Fruit fly (Drosophila melanogaster) whole organism, embryonic: ENCODE data around the gene CG9391.

Experiments used
- Atf6 ChIP-seq: fragments of 200-800 bp; sonication (Bioruptor generic); IDR thresholded peaks from 2 replicates; pipeline ENCODE4 v1.3.6; 2022; ENCODE audit warnings: missing biosample characterization, missing genetic modification characterization
- CG11695 ChIP-seq: fragments of 200-800 bp; sonication (Bioruptor generic); IDR thresholded peaks from 3 replicates; pipeline ENCODE4 v1.3.6; 2022; ENCODE audit warnings: missing biosample characterization, missing genetic modification characterization
- CG12071 ChIP-seq: fragments of 200-800 bp; sonication (Bioruptor generic); optimal IDR thresholded peaks from 3 replicates; lab custom pipeline; 2018; ENCODE audit warnings: missing biosample characterization, mild to moderate bottlenecking, missing genetic modification characterization
- CG12744 ChIP-seq: fragments of 200-800 bp; sonication (Bioruptor generic); optimal IDR thresholded peaks from 2 replicates; lab custom pipeline; 2016; ENCODE audit warnings: missing biosample characterization, missing genetic modification characterization
- CG15269 ChIP-seq: fragments of 200-800 bp; sonication (Bioruptor generic); optimal IDR thresholded peaks from 2 replicates; lab custom pipeline; 2018; ENCODE audit warnings: missing biosample characterization, mild to moderate bottlenecking, missing genetic modification characterization, moderate library complexity
- CG1832 ChIP-seq: fragments of 200-800 bp; sonication (Bioruptor generic); optimal IDR thresholded peaks from 2 replicates; lab custom pipeline; 2017; ENCODE audit warnings: missing biosample characterization, mild to moderate bottlenecking, missing genetic modification characterization, inconsistent platforms
- CG31388 ChIP-seq: fragments of 200-800 bp; sonication (Bioruptor generic); optimal IDR thresholded peaks from 2 replicates; lab custom pipeline; 2016; ENCODE audit warnings: missing biosample characterization, missing genetic modification characterization
- CG32532 ChIP-seq: fragments of 200-800 bp; sonication (Bioruptor generic); IDR thresholded peaks from 2 replicates; pipeline ENCODE4 v1.3.6; 2022; ENCODE audit warnings: missing biosample characterization, missing genetic modification characterization
- CG34376 ChIP-seq: fragments of 200-800 bp; sonication (Bioruptor generic); optimal IDR thresholded peaks from 2 replicates; lab custom pipeline; 2018; ENCODE audit warnings: missing biosample characterization, mild to moderate bottlenecking, missing genetic modification characterization
- CG6854 ChIP-seq: fragments of 200-800 bp; sonication (Bioruptor generic); optimal IDR thresholded peaks from 3 replicates; lab custom pipeline; 2017; ENCODE audit warnings: missing biosample characterization, mild to moderate bottlenecking, missing genetic modification characterization
- CG7839 ChIP-seq: fragments of 200-800 bp; sonication (Bioruptor generic); optimal IDR thresholded peaks from 3 replicates; lab custom pipeline; 2018; ENCODE audit warnings: missing biosample characterization, mild to moderate bottlenecking, missing genetic modification characterization, moderate library complexity
- CG9727 ChIP-seq: fragments of 200-800 bp; sonication (Bioruptor generic); optimal IDR thresholded peaks from 3 replicates; lab custom pipeline; 2017; ENCODE audit warnings: missing biosample characterization, mild to moderate bottlenecking, missing genetic modification characterization
- CG9932 ChIP-seq: fragments of 200-800 bp; sonication (Bioruptor generic); IDR thresholded peaks from 2 replicates; pipeline ENCODE4 v1.3.6; 2022; ENCODE audit warnings: missing biosample characterization, missing genetic modification characterization
- Dbx ChIP-seq: fragments of 200-800 bp; sonication (Bioruptor generic); IDR thresholded peaks from 3 replicates; pipeline ENCODE4 v1.3.6; 2022; ENCODE audit warnings: missing biosample characterization, missing genetic modification characterization
- Drgx ChIP-seq: fragments of 200-800 bp; sonication (Bioruptor generic); IDR thresholded peaks from 2 replicates; pipeline ENCODE4 v1.3.6; 2022; ENCODE audit warnings: missing biosample characterization, missing genetic modification characterization
- ERR ChIP-seq: fragments of 200-800 bp; sonication (Bioruptor generic); optimal IDR thresholded peaks from 2 replicates; lab custom pipeline; 2016; ENCODE audit warnings: missing biosample characterization, missing genetic modification characterization
- Fer3 ChIP-seq: fragments of 200-800 bp; sonication (Bioruptor generic); optimal IDR thresholded peaks from 2 replicates; lab custom pipeline; 2018; ENCODE audit warnings: missing biosample characterization, mild to moderate bottlenecking, missing genetic modification characterization, moderate library complexity
- Hmx ChIP-seq: fragments of 200-800 bp; sonication (Bioruptor generic); optimal IDR thresholded peaks from 2 replicates; lab custom pipeline; 2016; ENCODE audit warnings: missing biosample characterization, missing genetic modification characterization
- Hr39 ChIP-seq: fragments of >200 bp; optimal IDR thresholded peaks from 2 replicates; lab custom pipeline; 2017
- MTF-1 ChIP-seq: fragments of 200-800 bp; sonication (Bioruptor generic); optimal IDR thresholded peaks from 2 replicates; lab custom pipeline; 2018; ENCODE audit warnings: missing biosample characterization, mild to moderate bottlenecking, missing genetic modification characterization, borderline replicate concordance
- Med ChIP-seq: fragments of 200-800 bp; sonication (Bioruptor generic); peaks from one replicate; lab custom pipeline; 2016; ENCODE audit warnings: missing biosample characterization, missing genetic modification characterization, mild to moderate bottlenecking, inconsistent platforms, moderate library complexity
- PHDP ChIP-seq: fragments of 200-800 bp; sonication (Bioruptor generic); optimal IDR thresholded peaks from 3 replicates; lab custom pipeline; 2018; ENCODE audit warnings: missing biosample characterization, mild to moderate bottlenecking, missing genetic modification characterization, moderate library complexity
- Scr ChIP-seq: fragments of 200-800 bp; sonication (Bioruptor generic); IDR thresholded peaks from 2 replicates; pipeline ENCODE4 v1.3.6; 2022; ENCODE audit warnings: missing biosample characterization, missing genetic modification characterization; ENCODE audit not compliant: partially characterized antibody
- Side ChIP-seq: fragments of 200-800 bp; sonication (Bioruptor generic); optimal IDR thresholded peaks from 2 replicates; lab custom pipeline; 2016; ENCODE audit warnings: missing biosample characterization, missing genetic modification characterization
- Stat92E ChIP-seq, 3 experiments: fragments of >200 bp in 2 of 3; fragments of 200-800 bp in 1 of 3; sonication (Bioruptor generic) in 1 of 3; optimal IDR thresholded peaks; 2 replicates each; lab custom pipeline; 2017 to 2019; ENCODE audit warnings: missing biosample characterization in 3 of 3, missing genetic modification characterization in 3 of 3, mild to moderate bottlenecking in 1 of 3, moderate library complexity in 1 of 3
- Taf1 ChIP-seq: fragments of 200-800 bp; sonication (Bioruptor generic); IDR thresholded peaks from 2 replicates; pipeline ENCODE4 v1.3.6; 2022; ENCODE audit warnings: missing biosample characterization, missing genetic modification characterization
- Trl ChIP-seq, 3 experiments: fragments of >200 bp in 2 of 3; fragments of 200-800 bp in 1 of 3; sonication (Bioruptor generic) in 1 of 3; optimal IDR thresholded peaks; 2 replicates in 1 of 3; 3 replicates in 2 of 3; lab custom pipeline; 2016 to 2017; ENCODE audit warnings: missing biosample characterization in 1 of 3, missing genetic modification characterization in 1 of 3
- bsh ChIP-seq, 2 experiments: fragments of 200-800 bp; sonication (Bioruptor generic); optimal IDR thresholded peaks; 2 replicates each; lab custom pipeline; 2017 to 2018; ENCODE audit warnings: mild to moderate bottlenecking in 2 of 2, missing biosample characterization in 2 of 2, missing genetic modification characterization in 2 of 2, moderate library complexity in 1 of 2
- cato ChIP-seq: fragments of 200-800 bp; sonication (Bioruptor generic); optimal IDR thresholded peaks from 2 replicates; lab custom pipeline; 2016; ENCODE audit warnings: missing biosample characterization, missing genetic modification characterization, borderline replicate concordance
- ci ChIP-seq: fragments of 200-800 bp; sonication (Bioruptor generic); IDR thresholded peaks from 3 replicates; pipeline ENCODE4 v1.3.6; 2022; ENCODE audit warnings: missing biosample characterization, missing genetic modification characterization
- dm ChIP-seq: fragments of 200-800 bp; sonication (Bioruptor generic); optimal IDR thresholded peaks from 3 replicates; lab custom pipeline; 2016; ENCODE audit warnings: missing biosample characterization, missing genetic modification characterization
- dysf ChIP-seq: fragments of 200-800 bp; sonication (Bioruptor generic); IDR thresholded peaks from 3 replicates; pipeline ENCODE4 v1.3.6; 2022; ENCODE audit warnings: missing biosample characterization, missing genetic modification characterization
- ewg ChIP-seq: fragments of 200-800 bp; sonication (Bioruptor generic); optimal IDR thresholded peaks from 3 replicates; lab custom pipeline; 2017; ENCODE audit warnings: mild to moderate bottlenecking, missing biosample characterization, missing genetic modification reagents, missing genetic modification characterization
- exex ChIP-seq: fragments of 200-800 bp; sonication (Bioruptor generic); optimal IDR thresholded peaks from 4 replicates; lab custom pipeline; 2018; ENCODE audit warnings: missing biosample characterization, mild to moderate bottlenecking, missing genetic modification characterization, moderate library complexity
- gem ChIP-seq: fragments of 200-800 bp; sonication (Bioruptor generic); optimal IDR thresholded peaks from 2 replicates; lab custom pipeline; 2019; ENCODE audit warnings: missing biosample characterization, mild to moderate bottlenecking, missing genetic modification characterization, moderate library complexity
- h ChIP-seq: fragments of >200 bp; optimal IDR thresholded peaks from 2 replicates; lab custom pipeline; 2017
- jumu ChIP-seq: fragments of 200-800 bp; sonication (Bioruptor generic); optimal IDR thresholded peaks from 3 replicates; lab custom pipeline; 2016; ENCODE audit warnings: missing biosample characterization, missing genetic modification characterization
- mirr ChIP-seq: fragments of 200-800 bp; sonication (Bioruptor generic); optimal IDR thresholded peaks from 3 replicates; lab custom pipeline; 2018; ENCODE audit warnings: missing biosample characterization, mild to moderate bottlenecking, missing genetic modification characterization
- mld ChIP-seq: fragments of 200-800 bp; sonication (Bioruptor generic); IDR thresholded peaks from 3 replicates; pipeline ENCODE4 v1.3.6; 2022; ENCODE audit warnings: missing biosample characterization, missing genetic modification characterization; ENCODE audit not compliant: partially characterized antibody
- nmo ChIP-seq: fragments of 200-800 bp; sonication (Bioruptor generic); optimal IDR thresholded peaks from 2 replicates; lab custom pipeline; 2018; ENCODE audit warnings: missing biosample characterization, mild to moderate bottlenecking, missing genetic modification characterization, moderate library complexity
- onecut ChIP-seq: fragments of 200-800 bp; sonication (Bioruptor generic); IDR thresholded peaks from 2 replicates; pipeline ENCODE4 v1.3.6; 2022; ENCODE audit warnings: missing biosample characterization, missing genetic modification characterization
- pho ChIP-seq: fragments of 200-800 bp; sonication (Bioruptor generic); optimal IDR thresholded peaks from 2 replicates; lab custom pipeline; 2016; ENCODE audit warnings: missing biosample characterization, missing genetic modification characterization
- ranshi ChIP-seq: fragments of 200-800 bp; sonication (Bioruptor generic); IDR thresholded peaks from 2 replicates; pipeline ENCODE4 v1.3.6; 2022; ENCODE audit warnings: missing biosample characterization, missing genetic modification characterization
- seq ChIP-seq: fragments of 200-800 bp; sonication (Bioruptor generic); IDR thresholded peaks from 2 replicates; pipeline ENCODE4 v1.3.6; 2022; ENCODE audit warnings: missing biosample characterization, missing genetic modification characterization
- sna ChIP-seq: fragments of 200-800 bp; sonication (Bioruptor generic); IDR thresholded peaks from 2 replicates; pipeline ENCODE4 v1.3.6; 2022; ENCODE audit warnings: missing biosample characterization, missing genetic modification characterization; ENCODE audit not compliant: partially characterized antibody
- so ChIP-seq: fragments of 200-800 bp; sonication (Bioruptor generic); IDR thresholded peaks from 3 replicates; pipeline ENCODE4 v1.3.6; 2022; ENCODE audit warnings: missing biosample characterization, missing genetic modification characterization
- zfh2 ChIP-seq: fragments of 200-800 bp; sonication (Bioruptor generic); optimal IDR thresholded peaks from 2 replicates; lab custom pipeline; 2016; ENCODE audit warnings: missing biosample characterization, missing genetic modification characterization

The CG9391 gene

dm6 chr3L:21279876-21280566 is 11.9 kb upstream of the CG9391 start, which contains the start of gene AcCoAS (continued):
- 0 out of 2 replicates have a peak, but pooled peaks have one; percentile 8 for TF ChIP-seq ranshi (GFP tag; lab: Robert Waterston, UW)
- TF ChIP-seq gem (tag; lab: Kevin White, UChicago) = peak; percentile 19
- TF ChIP-seq mirr = peak; percentile 82
- peak; percentile 27 for TF ChIP-seq CG7839 (tag; lab: Kevin White, UChicago)
- TF ChIP-seq Trl (optimal IDR thresholded peaks at IDR 0.05; lab: Kevin White, UChicago) = peak in 1 of 2 experiments; percentile 61
- TF ChIP-seq Trl (GFP tag; optimal IDR thresholded peaks at IDR 0.05; lab: Kevin White, UChicago) = peak; percentile 8
- no peak for TF ChIP-seq bsh (GFP tag; optimal IDR thresholded peaks at IDR 0.05; lab: Kevin White, UChicago)
- peak; percentile 56; the same call in 1 of the 2 replicates for TF ChIP-seq CG9932 (GFP tag; lab: Robert Waterston, UW)
- peak; percentile 64 for TF ChIP-seq ERR (GFP tag; lab: Kevin White, UChicago)
- TF ChIP-seq CG1832 (GFP tag; lab: Kevin White, UChicago) = no peak
- TF ChIP-seq CG11695 (GFP tag; lab: Robert Waterston, UW) = 0 out of 3 replicates have a peak, but pooled peaks have one; percentile 29
- TF ChIP-seq dysf = peak; percentile 32; the same call in 1 of the 3 replicates
- TF ChIP-seq Hmx (GFP tag; lab: Kevin White, UChicago) = no peak
- peak; percentile 62 for TF ChIP-seq Drgx (GFP tag; lab: Robert Waterston, UW)
- TF ChIP-seq CG31388 = no peak
- peak; percentile 45 for TF ChIP-seq dm (GFP tag; lab: Kevin White, UChicago)
- TF ChIP-seq nmo (GFP tag; lab: Kevin White, UChicago) = no peak
- TF ChIP-seq CG12071 (GFP tag; lab: Kevin White, UChicago) = peak; percentile 34
- peak; percentile 14 for TF ChIP-seq Fer3 (tag; lab: Kevin White, UChicago)
- no peak for TF ChIP-seq Taf1 (GFP tag; lab: Robert Waterston, UW)
- TF ChIP-seq Stat92E (GFP tag; optimal IDR thresholded peaks at IDR 0.05; lab: Kevin White, UChicago) = no peak
- peak; percentile 51; the same call in 1 of the 2 replicates for TF ChIP-seq Atf6 (GFP tag; lab: Robert Waterston, UW)
- TF ChIP-seq CG12744 (GFP tag; lab: Kevin White, UChicago) = peak; percentile 10
- TF ChIP-seq jumu = peak; percentile 13
- TF ChIP-seq CG32532 (GFP tag; lab: Robert Waterston, UW) = peak; percentile 59; the same call in 1 of the 2 replicates
- TF ChIP-seq sna (GFP tag; lab: Robert Waterston, UW) = peak; percentile 45; the same call in 1 of the 2 replicates
- TF ChIP-seq CG6854 (GFP tag; lab: Kevin White, UChicago) = peak; percentile 4
- TF ChIP-seq h (lab: Kevin White, UChicago) = no peak
- peak; percentile 14 for TF ChIP-seq MTF-1 (GFP tag; lab: Kevin White, UChicago)
- peak; percentile 76 for TF ChIP-seq exex (tag; lab: Kevin White, UChicago)
- TF ChIP-seq zfh2 (GFP tag; lab: Kevin White, UChicago) = peak; percentile 54
- TF ChIP-seq mld (GFP tag; lab: Robert Waterston, UW) = no peak
- peak; percentile 38 for TF ChIP-seq CG9727
- TF ChIP-seq CG34376 (GFP tag; lab: Kevin White, UChicago) = peak; percentile 96
- TF ChIP-seq CG15269 = peak; percentile 33
- TF ChIP-seq pho (GFP tag; lab: Kevin White, UChicago) = peak; percentile 30
- TF ChIP-seq, all 482 proteins: peak for 144

dm6 chr3L:21279168-21279567 is 11.0 kb upstream of the CG9391 start:
- TF ChIP-seq ewg (GFP tag; lab: Kevin White, UChicago) = peak; percentile 66
- no peak for TF ChIP-seq Hr39
- TF ChIP-seq cato (GFP tag; lab: Kevin White, UChicago) = no peak
- 0 out of 3 replicates have a peak, but pooled peaks have one; percentile 8 for TF ChIP-seq Dbx (GFP tag; lab: Robert Waterston, UW)
- TF ChIP-seq seq = no peak
- TF ChIP-seq so (GFP tag; lab: Robert Waterston, UW) = no peak
- TF ChIP-seq ci (GFP tag; lab: Robert Waterston, UW) = no peak
- TF ChIP-seq Med (GFP tag; lab: Kevin White, UChicago) = peak; percentile 4
- peak; percentile 98 for TF ChIP-seq onecut (GFP tag; lab: Robert Waterston, UW)
- TF ChIP-seq Scr (GFP tag; lab: Robert Waterston, UW) = no peak
- TF ChIP-seq PHDP (tag; lab: Kevin White, UChicago) = no peak
- TF ChIP-seq Side (GFP tag; lab: Kevin White, UChicago) = no peak
